Worm (Caenorhabditis elegans): Measurements from ENCODE around the gene pitr-5.

- TF ChIP-seq W03F9.2 (tag; optimal IDR thresholded peaks at IDR 0.05) = no peak
- TF ChIP-seq him-1 (tag; optimal IDR thresholded peaks at IDR 0.05) = no peak
- no peak for TF ChIP-seq dao-5 (tag; optimal IDR thresholded peaks at IDR 0.05)
Observed at ce11 chrV:7223941-7224340, 39.3 kb downstream of the pitr-5 start, which contains the start of gene C13F10.1.

All from whole organism, L4/young adult.